Fruit fly (Drosophila melanogaster) whole organism, embryonic: Measurements from ENCODE around the gene CG8675.

ENCODE experiments used
- Antp ChIP-seq: fragments of 200-800 bp; sonication (Bioruptor generic); optimal IDR thresholded peaks from 3 replicates; lab custom pipeline; 2016; ENCODE audit warnings: missing biosample characterization, missing genetic modification characterization
- CG1233 ChIP-seq: fragments of 200-800 bp; sonication (Bioruptor generic); optimal IDR thresholded peaks from 4 replicates; lab custom pipeline; 2018; ENCODE audit warnings: missing biosample characterization, mild to moderate bottlenecking, missing genetic modification characterization
- CG13287 ChIP-seq: fragments of 200-800 bp; sonication (Bioruptor generic); IDR thresholded peaks from 2 replicates; pipeline ENCODE4 v1.3.6; 2022; ENCODE audit warnings: missing biosample characterization, missing genetic modification characterization; ENCODE audit not compliant: partially characterized antibody
- CG13894 ChIP-seq: fragments of 200-800 bp; sonication (Bioruptor generic); optimal IDR thresholded peaks from 3 replicates; lab custom pipeline; 2018; ENCODE audit warnings: missing biosample characterization, mild to moderate bottlenecking, missing genetic modification characterization, moderate library complexity
- CG14014 ChIP-seq: fragments of 200-800 bp; sonication (Bioruptor generic); IDR thresholded peaks from 2 replicates; pipeline ENCODE4 v1.3.6; 2022; ENCODE audit warnings: missing biosample characterization, missing genetic modification characterization
- CG14050 ChIP-seq: fragments of 200-800 bp; sonication (Bioruptor generic); IDR thresholded peaks from 3 replicates; pipeline ENCODE4 v1.3.6; 2022; ENCODE audit warnings: missing biosample characterization, missing genetic modification characterization
- CG1529 ChIP-seq: fragments of 200-800 bp; sonication (Bioruptor generic); optimal IDR thresholded peaks from 3 replicates; lab custom pipeline; 2018; ENCODE audit warnings: missing biosample characterization, missing genetic modification characterization
- CG17361 ChIP-seq: fragments of 200-800 bp; sonication (Bioruptor generic); IDR thresholded peaks from 3 replicates; pipeline ENCODE4 v1.3.6; 2022; ENCODE audit warnings: missing biosample characterization, missing genetic modification characterization
- CG17829 ChIP-seq: fragments of 200-800 bp; optimal IDR thresholded peaks from 2 replicates; lab custom pipeline; 2019; ENCODE audit warnings: missing biosample characterization, mild to moderate bottlenecking, missing genetic modification characterization, moderate library complexity
- CG18011 ChIP-seq: fragments of 200-800 bp; sonication (Bioruptor generic); optimal IDR thresholded peaks from 2 replicates; lab custom pipeline; 2017; ENCODE audit warnings: missing biosample characterization, missing genetic modification characterization, mild to moderate bottlenecking, moderate library complexity, missing genotype
- CG18262 ChIP-seq: fragments of 200-800 bp; optimal IDR thresholded peaks from 3 replicates; lab custom pipeline; 2019; ENCODE audit warnings: missing biosample characterization, mild to moderate bottlenecking, missing genetic modification characterization, moderate library complexity
- CG2116 ChIP-seq: fragments of 200-800 bp; sonication (Bioruptor generic); optimal IDR thresholded peaks from 3 replicates; lab custom pipeline; 2018; ENCODE audit warnings: missing biosample characterization, mild to moderate bottlenecking, missing genetic modification characterization
- CG2199 ChIP-seq: fragments of 200-800 bp; sonication (Bioruptor generic); IDR thresholded peaks from 3 replicates; pipeline ENCODE4 v1.3.6; 2022; ENCODE audit warnings: missing biosample characterization, missing genetic modification characterization
- CG2202 ChIP-seq: fragments of 200-800 bp; sonication (Bioruptor generic); optimal IDR thresholded peaks from 2 replicates; lab custom pipeline; 2018; ENCODE audit warnings: missing biosample characterization, mild to moderate bottlenecking, missing genetic modification characterization
- CG32532 ChIP-seq: fragments of 200-800 bp; sonication (Bioruptor generic); IDR thresholded peaks from 2 replicates; pipeline ENCODE4 v1.3.6; 2022; ENCODE audit warnings: missing biosample characterization, missing genetic modification characterization
- CG3726 ChIP-seq: fragments of 200-800 bp; sonication (Bioruptor generic); IDR thresholded peaks from 3 replicates; pipeline ENCODE4, ENCODE4 v1.3.6; 2022; ENCODE audit warnings: missing biosample characterization, missing genetic modification characterization
- CG5245 ChIP-seq: fragments of 200-800 bp; sonication (Bioruptor generic); optimal IDR thresholded peaks from 3 replicates; lab custom pipeline; 2016; ENCODE audit warnings: missing biosample characterization, missing genetic modification characterization
- CG9817 ChIP-seq: fragments of 200-800 bp; sonication (Bioruptor generic); optimal IDR thresholded peaks from 2 replicates; lab custom pipeline; 2018; ENCODE audit warnings: missing biosample characterization, mild to moderate bottlenecking, missing genetic modification characterization, moderate library complexity
- CHES-1-like ChIP-seq: fragments of 200-800 bp; sonication (Bioruptor generic); optimal IDR thresholded peaks from 2 replicates; lab custom pipeline; 2016; ENCODE audit warnings: missing biosample characterization, missing genetic modification characterization
- Camta ChIP-seq: fragments of 200-800 bp; sonication (Bioruptor generic); optimal IDR thresholded peaks from 2 replicates; lab custom pipeline; 2016; ENCODE audit warnings: missing biosample characterization, missing genetic modification characterization
- Chrac-16 ChIP-seq: fragments of 200-800 bp; sonication (Bioruptor generic); optimal IDR thresholded peaks from 3 replicates; lab custom pipeline; 2016; ENCODE audit warnings: missing biosample characterization, missing genetic modification characterization
- Gug ChIP-seq: fragments of 200-800 bp; sonication (Bioruptor generic); IDR thresholded peaks from 4 replicates; pipeline ENCODE4 v1.3.6; 2022; ENCODE audit warnings: missing biosample characterization, missing genetic modification characterization
- HmgZ ChIP-seq: fragments of 200-800 bp; sonication (Bioruptor generic); optimal IDR thresholded peaks from 2 replicates; lab custom pipeline; 2018; ENCODE audit warnings: missing biosample characterization, mild to moderate bottlenecking, missing genetic modification characterization
- Hr39 ChIP-seq: fragments of >200 bp; optimal IDR thresholded peaks from 2 replicates; lab custom pipeline; 2017
- Lim3 ChIP-seq: fragments of 200-800 bp; sonication (Bioruptor generic); IDR thresholded peaks from 2 replicates; pipeline ENCODE4 v1.3.6; 2022; ENCODE audit warnings: missing biosample characterization, missing genetic modification characterization
- NC2β ChIP-seq: fragments of 200-800 bp; sonication (Bioruptor generic); optimal IDR thresholded peaks from 2 replicates; lab custom pipeline; 2016; ENCODE audit warnings: missing biosample characterization, missing genetic modification characterization
- al ChIP-seq: fragments of 200-800 bp; sonication (Bioruptor generic); IDR thresholded peaks from 2 replicates; pipeline ENCODE4 v1.3.6; 2022; ENCODE audit warnings: missing biosample characterization, missing genetic modification characterization
- corto ChIP-seq: fragments of 200-800 bp; sonication (Bioruptor generic); optimal IDR thresholded peaks from 2 replicates; lab custom pipeline; 2016; ENCODE audit warnings: missing biosample characterization, mild to moderate bottlenecking, missing genetic modification characterization, moderate library complexity
- dpn ChIP-seq, 2 experiments: fragments of 200-800 bp; sonication (Bioruptor generic); optimal IDR thresholded peaks; 3 replicates each; lab custom pipeline; 2016; ENCODE audit warnings: missing biosample characterization in 2 of 2, missing genetic modification characterization in 2 of 2
- hth ChIP-seq: fragments of >200 bp; optimal IDR thresholded peaks from 2 replicates; lab custom pipeline; 2017; ENCODE audit warnings: inconsistent platforms
- ind ChIP-seq: fragments of 200-800 bp; sonication (Bioruptor generic); optimal IDR thresholded peaks from 3 replicates; lab custom pipeline; 2016; ENCODE audit warnings: missing biosample characterization, missing genetic modification characterization
- inv ChIP-seq: fragments of 200-800 bp; sonication (Bioruptor generic); IDR thresholded peaks from 2 replicates; pipeline ENCODE4 v1.3.6; 2022; ENCODE audit warnings: missing biosample characterization, missing genetic modification characterization; ENCODE audit not compliant: partially characterized antibody
- jigr1 ChIP-seq: fragments of 200-800 bp; sonication (Bioruptor generic); IDR thresholded peaks from 3 replicates; pipeline ENCODE4 v1.3.6; 2022; ENCODE audit warnings: missing biosample characterization, missing genetic modification characterization
- jing ChIP-seq: fragments of 200-800 bp; sonication (Bioruptor generic); optimal IDR thresholded peaks from 2 replicates; lab custom pipeline; 2018; ENCODE audit warnings: missing biosample characterization, mild to moderate bottlenecking, missing genetic modification characterization
- lilli ChIP-seq: fragments of 200-800 bp; sonication (Bioruptor generic); optimal IDR thresholded peaks from 3 replicates; lab custom pipeline; 2016; ENCODE audit warnings: missing biosample characterization, missing genetic modification characterization
- mld ChIP-seq: fragments of 200-800 bp; sonication (Bioruptor generic); IDR thresholded peaks from 3 replicates; pipeline ENCODE4 v1.3.6; 2022; ENCODE audit warnings: missing biosample characterization, missing genetic modification characterization; ENCODE audit not compliant: partially characterized antibody
- oc ChIP-seq: fragments of 200-800 bp; sonication (Bioruptor generic); optimal IDR thresholded peaks from 2 replicates; lab custom pipeline; 2018; ENCODE audit warnings: missing biosample characterization, mild to moderate bottlenecking, missing genetic modification characterization, moderate library complexity
- peb ChIP-seq: fragments of 200-800 bp; sonication (Bioruptor generic); IDR thresholded peaks from 2 replicates; pipeline ENCODE4 v1.3.6; 2022; ENCODE audit warnings: missing biosample characterization, missing genetic modification characterization
- pnt ChIP-seq: fragments of 200-800 bp; sonication (Bioruptor generic); optimal IDR thresholded peaks from 3 replicates; lab custom pipeline; 2016; ENCODE audit warnings: missing biosample characterization, missing genetic modification characterization
- repo ChIP-seq: fragments of 200-800 bp; sonication (Bioruptor generic); optimal IDR thresholded peaks from 2 replicates; lab custom pipeline; 2016; ENCODE audit warnings: missing biosample characterization, missing genetic modification characterization
- rib ChIP-seq: fragments of 200-800 bp; sonication (Bioruptor generic); IDR thresholded peaks from 2 replicates; pipeline ENCODE4 v1.3.6; 2022; ENCODE audit warnings: missing biosample characterization, missing genetic modification characterization
- run ChIP-seq: fragments of 200-800 bp; sonication (Bioruptor generic); optimal IDR thresholded peaks from 3 replicates; lab custom pipeline; 2018; ENCODE audit warnings: missing biosample characterization, mild to moderate bottlenecking, missing genetic modification characterization
- seq ChIP-seq: fragments of 200-800 bp; sonication (Bioruptor generic); IDR thresholded peaks from 2 replicates; pipeline ENCODE4 v1.3.6; 2022; ENCODE audit warnings: missing biosample characterization, missing genetic modification characterization
- slp2 ChIP-seq: fragments of 200-800 bp; sonication (Bioruptor generic); optimal IDR thresholded peaks from 2 replicates; lab custom pipeline; 2016; ENCODE audit warnings: missing biosample characterization, missing genetic modification characterization
- tx ChIP-seq: fragments of 200-800 bp; sonication (Bioruptor generic); optimal IDR thresholded peaks from 2 replicates; lab custom pipeline; 2016; ENCODE audit warnings: missing biosample characterization, missing genetic modification characterization
- unc-4 ChIP-seq: fragments of 200-800 bp; sonication (Bioruptor generic); IDR thresholded peaks from 2 replicates; pipeline ENCODE4 v1.3.6; 2022; ENCODE audit warnings: missing biosample characterization, missing genetic modification characterization; ENCODE audit not compliant: partially characterized antibody
- vvl ChIP-seq: fragments of 200-800 bp; sonication (Bioruptor generic); IDR thresholded peaks from 2 replicates; pipeline ENCODE4 v1.3.6; 2022; ENCODE audit warnings: missing biosample characterization, missing genetic modification characterization
- wek ChIP-seq: fragments of 200-800 bp; sonication (Bioruptor generic); optimal IDR thresholded peaks from 3 replicates; lab custom pipeline; 2018; ENCODE audit warnings: missing biosample characterization, mild to moderate bottlenecking, missing genetic modification characterization, moderate library complexity
- yki ChIP-seq: fragments of >200 bp; optimal IDR thresholded peaks from 3 replicates; lab custom pipeline; 2018
- z ChIP-seq: fragments of 200-800 bp; sonication (Bioruptor generic); IDR thresholded peaks from 3 replicates; pipeline ENCODE4 v1.3.6; 2022; ENCODE audit warnings: missing biosample characterization, missing genetic modification characterization

Gene CG8675

dm6 chrX:17229475-17230169, 19.7 kb downstream of the CG8675 start (continued):
- TF ChIP-seq Lim3 (no peak), CG9817 (peak; percentile 23), pnt (GFP tag; lab: Kevin White, UChicago) (peak; percentile 35), CHES-1-like (GFP tag; lab: Kevin White, UChicago) (peak; percentile 4), CG2202 (tag; lab: Kevin White, UChicago) (no peak), corto (GFP tag; lab: Kevin White, UChicago) (no peak), mld (GFP tag; lab: Robert Waterston, UW) (no peak), dpn (GFP tag; optimal IDR thresholded peaks at IDR 0.05; lab: Kevin White, UChicago) (peak in 1 of 2 experiments; percentile 18), z (GFP tag; lab: Robert Waterston, UW) (no peak), jigr1 (GFP tag; lab: Robert Waterston, UW) (no peak), CG17829 (tag; lab: Kevin White, UChicago) (no peak), CG1233 (GFP tag; lab: Kevin White, UChicago) (no peak), run (tag; lab: Kevin White, UChicago) (no peak), Camta (GFP tag; lab: Kevin White, UChicago) (peak; percentile 25), Antp (GFP tag; lab: Kevin White, UChicago) (peak; percentile 42), slp2 (GFP tag; lab: Kevin White, UChicago) (peak; percentile 9), CG5245 (GFP tag; lab: Kevin White, UChicago) (no peak), hth (lab: Kevin White, UChicago) (no peak)

DNA sequence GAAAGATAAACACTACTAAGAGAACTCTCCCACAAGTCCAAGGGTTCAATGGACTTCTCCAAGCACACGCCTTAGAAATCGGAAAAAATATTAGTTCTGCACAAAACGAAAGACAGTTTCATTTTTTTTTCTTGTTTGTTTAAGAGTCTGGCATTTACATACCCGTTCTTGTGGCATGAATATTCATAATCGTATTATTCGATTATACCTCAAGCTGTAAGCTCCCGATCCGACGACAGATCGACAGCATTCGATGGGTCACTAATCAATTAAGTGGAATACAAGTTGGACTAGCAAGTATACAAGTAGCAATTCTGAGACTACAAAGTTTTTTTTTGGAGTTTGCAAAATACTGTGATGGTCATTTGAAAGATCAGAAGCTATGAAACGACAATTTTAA, 21.8 kb downstream of the CG8675 start:
- TF ChIP-seq CG13894 (tag; lab: Kevin White, UChicago) (peak; percentile 88), CG1529 (GFP tag; lab: Kevin White, UChicago) (no peak), CG2199 (peak; percentile 87), yki (lab: Kevin White, UChicago) (no peak), rib (GFP tag; lab: Robert Waterston, UW) (no peak), vvl (GFP tag; lab: Robert Waterston, UW) (0 out of 2 replicates have a peak, but pooled peaks have one; percentile 35)

DNA sequence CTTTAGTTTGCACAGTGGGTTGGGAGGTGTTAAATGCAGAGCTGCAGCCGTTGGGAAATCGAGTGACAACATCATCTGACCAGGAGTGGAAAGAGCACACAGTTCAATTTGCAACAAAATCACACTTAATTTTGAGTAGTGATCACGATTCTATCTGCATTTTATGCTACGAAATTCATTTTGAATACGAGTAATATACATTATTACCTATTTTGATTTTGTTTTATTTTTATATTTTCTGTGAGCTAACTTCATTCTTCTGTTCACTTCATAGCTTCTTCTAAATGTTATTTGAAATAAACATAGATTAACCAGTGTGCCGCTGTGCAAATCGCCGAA, 22.7 kb downstream of the CG8675 start, which contains the start of gene CG10598:
CG10598 (minus strand) TSS at position 187 of the 339 bp plus-strand sequence.
- TF ChIP-seq CG14050, result no peak
- no peak for TF ChIP-seq Chrac-16 (GFP tag; lab: Kevin White, UChicago)
- TF ChIP-seq lilli (GFP tag; lab: Kevin White, UChicago), result peak; percentile 9
- TF ChIP-seq CG18011 (GFP tag; lab: Kevin White, UChicago), result no peak
- no peak; the same call in 3 of the 4 replicates for TF ChIP-seq Gug (GFP tag; lab: Robert Waterston, UW)
- TF ChIP-seq Hr39, result no peak
- no peak for TF ChIP-seq CG3726 (GFP tag; lab: Robert Waterston, UW)
- TF ChIP-seq unc-4 (GFP tag; lab: Robert Waterston, UW), result no peak
- no peak for TF ChIP-seq CG18262 (tag; lab: Kevin White, UChicago)
- TF ChIP-seq CG2116 (GFP tag; lab: Kevin White, UChicago), result no peak
- TF ChIP-seq tx (GFP tag; lab: Kevin White, UChicago), result no peak
- TF ChIP-seq peb (GFP tag; lab: Robert Waterston, UW), result no peak
- TF ChIP-seq ind, result peak; percentile 18
- peak; percentile 41; the same call in 1 of the 2 replicates for TF ChIP-seq seq
- TF ChIP-seq CG17361, result 0 out of 3 replicates have a peak, but pooled peaks have one; percentile 12
- no peak for TF ChIP-seq CG14014 (GFP tag; lab: Robert Waterston, UW)
- no peak for TF ChIP-seq inv (GFP tag; lab: Robert Waterston, UW)
- TF ChIP-seq CG32532, result peak; percentile 45; the same call in 1 of the 2 replicates
- TF ChIP-seq CG13287 (GFP tag; lab: Robert Waterston, UW), result no peak
- no peak for TF ChIP-seq wek (GFP tag; lab: Kevin White, UChicago)
- no peak for TF ChIP-seq jing (GFP tag; lab: Kevin White, UChicago)
- no peak for TF ChIP-seq oc
- TF ChIP-seq al (GFP tag; lab: Robert Waterston, UW), result 0 out of 2 replicates have a peak, but pooled peaks have one; percentile 25
- no peak for TF ChIP-seq HmgZ
- TF ChIP-seq NC2β, result no peak
- no peak for TF ChIP-seq repo (GFP tag; lab: Kevin White, UChicago)
